Worm (Caenorhabditis elegans): Measurements from ENCODE around the gene cutc-1.

The cutc-1 gene

DNA sequence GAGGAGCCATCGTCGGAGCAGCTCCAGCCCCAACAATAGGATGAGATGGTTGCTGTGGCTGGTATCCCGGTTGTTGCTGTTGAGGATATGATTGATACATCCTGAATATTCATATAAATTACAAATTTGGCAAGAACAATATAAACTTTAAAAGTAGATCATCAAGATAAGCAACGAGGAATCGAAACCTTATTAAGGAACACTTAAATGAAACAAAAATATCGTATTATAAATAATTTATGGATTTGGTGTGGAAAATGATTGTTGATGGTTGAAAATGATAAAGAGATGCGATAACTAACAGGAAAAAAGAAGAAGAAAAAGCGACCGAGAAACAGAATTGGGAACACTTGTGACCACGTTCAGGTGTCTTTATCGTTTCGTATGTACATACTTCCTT lies 35.9 kb upstream of the cutc-1 start, which contains the start of gene pqn-96:
pqn-96 (minus strand) TSS at position 101 of the 400 bp plus-strand sequence.
- no peak for TF ChIP-seq tab-1 (GFP tag; IDR thresholded peaks at IDR 0.05)
- no peak for TF ChIP-seq klf-2 (GFP tag; conservative IDR thresholded peaks at IDR 0.05)
- TF ChIP-seq ztf-23 (GFP tag; IDR thresholded peaks at IDR 0.05): no peak
- TF ChIP-seq med-1 (GFP tag; optimal IDR thresholded peaks at IDR 0.05; ENCODE audit: insufficient read depth): no peak
- no peak for TF ChIP-seq flt-1 (GFP tag; IDR thresholded peaks at IDR 0.05)
- TF ChIP-seq ref-1 (GFP tag; conservative IDR thresholded peaks at IDR 0.05): no peak
- TF ChIP-seq cog-1 (tag; optimal IDR thresholded peaks at IDR 0.05): no peak
- no peak for TF ChIP-seq T22C8.4 (GFP tag; IDR thresholded peaks at IDR 0.05)
- no peak for TF ChIP-seq ztf-29 (GFP tag; IDR thresholded peaks at IDR 0.05)

DNA sequence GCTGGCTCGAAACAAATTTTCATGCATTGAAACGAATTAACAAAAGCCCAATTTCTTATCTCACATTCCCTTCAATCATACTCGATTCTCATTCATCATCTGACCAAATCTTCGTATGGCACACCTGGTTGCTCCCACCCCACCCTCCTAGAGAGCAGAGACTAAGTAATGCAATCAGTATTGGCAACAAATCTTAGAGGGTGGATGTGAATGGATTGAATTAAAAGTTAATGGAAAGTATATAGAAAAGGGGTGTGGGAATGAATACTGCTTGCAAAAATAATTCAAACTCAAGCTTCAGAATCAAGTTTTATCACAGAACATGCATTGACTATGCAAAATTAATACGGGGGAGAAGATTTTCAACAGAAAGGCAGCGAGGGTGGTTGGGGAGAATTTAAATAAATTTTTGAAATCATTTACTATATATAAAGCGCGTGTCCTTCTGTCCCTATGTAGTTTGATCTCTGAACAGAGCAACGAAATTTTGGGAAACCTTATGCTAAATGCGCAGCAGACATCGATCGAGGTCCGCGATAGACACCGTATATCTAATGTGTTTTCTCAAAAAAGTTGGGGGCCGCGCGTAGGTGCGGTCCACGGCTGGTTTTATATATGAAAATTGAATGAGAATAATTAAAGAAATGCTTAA lies 34.5 kb upstream of the cutc-1 start:
- TF ChIP-seq ref-1 (GFP tag; conservative IDR thresholded peaks at IDR 0.05) (no peak), ztf-23 (GFP tag; IDR thresholded peaks at IDR 0.05) (no peak), cog-1 (tag; optimal IDR thresholded peaks at IDR 0.05) (no peak), tab-1 (GFP tag; IDR thresholded peaks at IDR 0.05) (no peak), flt-1 (GFP tag; IDR thresholded peaks at IDR 0.05) (no peak), med-1 (GFP tag; optimal IDR thresholded peaks at IDR 0.05; ENCODE audit: insufficient read depth) (no peak), T22C8.4 (GFP tag; IDR thresholded peaks at IDR 0.05) (no peak), ztf-29 (GFP tag; IDR thresholded peaks at IDR 0.05) (no peak), klf-2 (GFP tag; conservative IDR thresholded peaks at IDR 0.05) (no peak)

DNA sequence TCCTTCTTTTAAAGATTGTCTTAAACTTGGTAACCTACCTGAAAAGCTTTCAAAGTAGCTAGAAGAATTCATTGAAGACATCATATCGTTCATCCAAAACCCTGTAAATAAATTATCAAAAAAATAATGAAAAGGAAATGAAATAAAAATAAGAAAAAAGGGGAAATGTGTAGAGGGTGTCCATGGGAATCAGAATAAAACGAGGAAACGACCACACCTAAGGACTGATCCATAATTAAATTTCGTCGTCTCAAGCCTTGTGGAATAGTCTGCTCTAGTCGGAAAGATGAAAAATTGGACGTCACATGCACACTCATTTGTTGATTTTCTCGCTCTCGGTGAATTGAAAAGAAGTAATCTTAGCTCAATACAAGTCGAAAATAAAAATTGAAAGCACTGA lies 31.7 kb upstream of the cutc-1 start, which contains the start of gene ZK1236.9:
ZK1236.9 (minus strand) TSS at position 101 of the 400 bp plus-strand sequence.
- TF ChIP-seq T22C8.4 (GFP tag; IDR thresholded peaks at IDR 0.05): no peak
- TF ChIP-seq ztf-29 (GFP tag; IDR thresholded peaks at IDR 0.05): no peak
- no peak for TF ChIP-seq med-1 (GFP tag; optimal IDR thresholded peaks at IDR 0.05; ENCODE audit: insufficient read depth)
- TF ChIP-seq tab-1 (GFP tag; IDR thresholded peaks at IDR 0.05): no peak
- no peak for TF ChIP-seq klf-2 (GFP tag; conservative IDR thresholded peaks at IDR 0.05)
- TF ChIP-seq flt-1 (GFP tag; IDR thresholded peaks at IDR 0.05): no peak
- TF ChIP-seq ref-1 (GFP tag; conservative IDR thresholded peaks at IDR 0.05): no peak
- no peak for TF ChIP-seq cog-1 (tag; optimal IDR thresholded peaks at IDR 0.05)
- TF ChIP-seq ztf-23 (GFP tag; IDR thresholded peaks at IDR 0.05): no peak

DNA sequence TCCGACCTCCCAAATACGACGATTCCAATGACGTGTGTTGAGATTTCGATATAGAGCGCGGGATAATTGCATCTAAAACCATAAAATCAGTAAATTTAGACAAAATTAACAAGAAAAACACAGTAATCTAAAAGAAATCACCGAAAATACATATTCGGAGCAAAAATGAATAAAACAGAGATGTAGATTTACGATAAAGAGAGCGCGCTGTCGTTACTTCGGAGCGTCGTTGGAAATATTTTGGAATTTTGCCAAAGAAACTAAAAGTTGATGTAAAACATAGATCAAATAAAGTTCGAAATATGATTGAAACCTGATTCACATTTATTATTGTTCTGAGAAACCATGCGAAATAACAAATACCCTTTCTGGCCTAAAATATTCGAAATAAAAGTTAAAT lies 28.7 kb upstream of the cutc-1 start, which contains the start of gene ZK1236.5:
ZK1236.5 (minus strand) TSS at position 72 of the 400 bp plus-strand sequence.
- TF ChIP-seq cog-1 (tag; optimal IDR thresholded peaks at IDR 0.05): no peak
- TF ChIP-seq tab-1 (GFP tag; IDR thresholded peaks at IDR 0.05): no peak
- no peak for TF ChIP-seq ref-1 (GFP tag; conservative IDR thresholded peaks at IDR 0.05)
- TF ChIP-seq ztf-29 (GFP tag; IDR thresholded peaks at IDR 0.05): no peak
- TF ChIP-seq ztf-23 (GFP tag; IDR thresholded peaks at IDR 0.05): no peak

DNA sequence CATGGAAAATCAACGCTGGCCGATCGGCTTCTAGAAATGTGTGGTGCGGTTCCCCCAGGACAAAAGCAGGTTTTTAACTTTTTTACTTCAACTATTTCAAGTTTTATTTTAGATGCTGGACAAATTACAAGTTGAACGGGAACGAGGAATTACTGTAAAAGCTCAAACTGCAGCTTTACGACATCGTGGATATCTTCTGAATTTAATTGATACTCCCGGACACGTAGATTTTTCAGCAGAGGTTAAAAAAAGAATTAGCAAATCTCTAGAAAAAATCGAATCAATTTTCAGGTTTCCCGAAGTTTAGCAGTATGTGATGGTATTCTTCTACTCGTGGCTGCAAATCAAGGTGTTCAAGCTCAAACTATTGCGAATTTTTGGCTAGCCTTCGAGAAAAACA lies 26.1 kb upstream of the cutc-1 start:
- no peak for TF ChIP-seq tab-1 (GFP tag; IDR thresholded peaks at IDR 0.05)
- TF ChIP-seq ztf-29 (GFP tag; IDR thresholded peaks at IDR 0.05): no peak
- TF ChIP-seq klf-2 (GFP tag; conservative IDR thresholded peaks at IDR 0.05): no peak
- no peak for TF ChIP-seq T22C8.4 (GFP tag; IDR thresholded peaks at IDR 0.05)
- no peak for TF ChIP-seq ref-1 (GFP tag; conservative IDR thresholded peaks at IDR 0.05)
- TF ChIP-seq med-1 (GFP tag; optimal IDR thresholded peaks at IDR 0.05; ENCODE audit: insufficient read depth): no peak
- no peak for TF ChIP-seq flt-1 (GFP tag; IDR thresholded peaks at IDR 0.05)
- TF ChIP-seq ztf-23 (GFP tag; IDR thresholded peaks at IDR 0.05): no peak
- TF ChIP-seq cog-1 (tag; optimal IDR thresholded peaks at IDR 0.05): no peak

DNA sequence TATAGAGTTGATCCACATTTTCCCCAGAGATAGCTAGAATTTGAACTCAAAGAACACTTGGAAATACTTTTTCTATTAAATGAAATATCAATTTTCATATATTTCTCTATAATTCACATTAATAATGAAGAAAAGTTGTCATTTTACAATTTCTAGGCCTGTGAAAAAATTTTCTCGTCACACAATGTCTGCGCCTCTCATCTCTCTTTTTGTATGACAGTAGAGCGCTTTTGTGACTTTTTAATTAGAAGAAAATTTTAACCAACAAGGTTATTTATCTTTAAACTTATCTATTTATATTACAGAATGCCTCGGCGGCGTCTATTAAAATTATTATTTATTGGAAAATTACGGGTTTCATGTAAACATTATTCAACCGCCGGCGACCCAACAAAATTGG lies 25.6 kb upstream of the cutc-1 start, which contains the start of gene ZK1236.1:
ZK1236.1 (plus strand) TSS at position 263 of the 400 bp plus-strand sequence.
- no peak for TF ChIP-seq med-1 (GFP tag; optimal IDR thresholded peaks at IDR 0.05; ENCODE audit: insufficient read depth)
- no peak for TF ChIP-seq ztf-23 (GFP tag; IDR thresholded peaks at IDR 0.05)
- TF ChIP-seq ref-1 (GFP tag; conservative IDR thresholded peaks at IDR 0.05): no peak
- TF ChIP-seq ztf-29 (GFP tag; IDR thresholded peaks at IDR 0.05): no peak
- no peak for TF ChIP-seq flt-1 (GFP tag; IDR thresholded peaks at IDR 0.05)
- TF ChIP-seq T22C8.4 (GFP tag; IDR thresholded peaks at IDR 0.05): no peak
- no peak for TF ChIP-seq tab-1 (GFP tag; IDR thresholded peaks at IDR 0.05)
- TF ChIP-seq cog-1 (tag; optimal IDR thresholded peaks at IDR 0.05): no peak

DNA sequence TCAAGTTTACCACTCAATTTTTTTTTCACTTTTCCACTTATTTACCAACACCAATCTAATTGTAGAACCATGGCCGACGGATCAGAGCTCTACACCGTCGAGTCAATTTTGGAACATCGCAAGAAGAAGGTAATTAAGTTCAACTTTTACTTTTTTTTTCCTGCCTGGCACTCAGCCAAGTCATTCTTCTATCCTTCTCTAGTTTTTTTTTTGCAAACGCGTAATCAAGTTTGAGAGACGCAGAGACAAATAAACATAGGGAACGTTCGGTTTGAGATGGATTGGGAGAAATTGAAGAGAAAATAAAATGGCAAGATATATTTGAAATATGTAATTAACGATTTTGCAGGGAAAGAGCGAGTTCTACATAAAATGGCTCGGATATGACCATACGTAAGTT lies 22.9 kb upstream of the cutc-1 start, which contains the start of gene cec-1:
cec-1 (plus strand) TSS at position 63 of the 400 bp plus-strand sequence.
- no peak for TF ChIP-seq ref-1 (GFP tag; conservative IDR thresholded peaks at IDR 0.05)
- no peak for TF ChIP-seq tab-1 (GFP tag; IDR thresholded peaks at IDR 0.05)
- no peak for TF ChIP-seq cog-1 (tag; optimal IDR thresholded peaks at IDR 0.05)
- TF ChIP-seq flt-1 (GFP tag; IDR thresholded peaks at IDR 0.05): no peak
- TF ChIP-seq med-1 (GFP tag; optimal IDR thresholded peaks at IDR 0.05; ENCODE audit: insufficient read depth): no peak
- no peak for TF ChIP-seq ztf-29 (GFP tag; IDR thresholded peaks at IDR 0.05)
- no peak for TF ChIP-seq T22C8.4 (GFP tag; IDR thresholded peaks at IDR 0.05)

DNA sequence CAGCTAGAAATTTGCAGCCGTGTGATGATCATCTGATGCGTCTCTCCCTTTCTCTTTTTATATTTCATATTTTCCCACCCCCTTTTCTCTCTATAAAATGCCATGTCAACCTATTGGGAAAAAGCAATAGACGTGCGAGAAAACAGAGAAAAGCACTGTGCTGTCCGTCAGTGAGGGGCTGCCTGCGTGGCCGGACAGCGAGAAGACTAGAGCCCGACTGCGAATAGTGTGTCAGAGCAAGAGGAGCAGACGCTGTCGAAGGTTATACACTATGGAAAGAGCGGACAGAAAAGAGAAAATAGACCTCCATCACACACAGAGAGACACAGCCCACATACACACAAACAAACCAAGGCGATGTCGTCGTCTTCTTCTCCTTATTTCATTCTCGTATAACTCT lies 21.7 kb upstream of the cutc-1 start:
- peak; percentile 62 for TF ChIP-seq cog-1 (tag; optimal IDR thresholded peaks at IDR 0.05)
- no peak for TF ChIP-seq med-1 (GFP tag; optimal IDR thresholded peaks at IDR 0.05; ENCODE audit: insufficient read depth)
- no peak for TF ChIP-seq ref-1 (GFP tag; conservative IDR thresholded peaks at IDR 0.05)
- TF ChIP-seq ztf-29 (GFP tag; IDR thresholded peaks at IDR 0.05): peak; percentile 59; the same call in 1 of the 2 replicates
- no peak for TF ChIP-seq tab-1 (GFP tag; IDR thresholded peaks at IDR 0.05)
- no peak for TF ChIP-seq klf-2 (GFP tag; conservative IDR thresholded peaks at IDR 0.05)
- TF ChIP-seq ztf-23 (GFP tag; IDR thresholded peaks at IDR 0.05): peak; percentile 40; the same call in 1 of the 2 replicates

DNA sequence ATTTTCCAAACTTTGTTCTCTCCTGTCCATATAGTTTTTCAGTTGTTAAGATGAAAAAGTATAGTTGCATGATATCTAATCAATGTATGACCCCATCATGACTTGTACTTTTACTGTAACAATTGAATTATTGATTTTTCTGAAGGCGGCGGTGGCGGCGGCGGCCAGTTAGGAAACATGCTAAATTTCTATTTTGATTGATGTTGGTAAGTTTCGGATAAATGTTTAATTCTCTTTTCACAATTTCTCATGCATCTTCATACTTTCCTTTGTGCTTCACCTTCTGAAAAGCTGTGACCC lies 14.5 kb upstream of the cutc-1 start, which contains the start of gene sor-1:
sor-1 (plus strand) TSS at position 201 of the 300 bp plus-strand sequence.
- TF ChIP-seq cog-1 (tag; optimal IDR thresholded peaks at IDR 0.05) (no peak), klf-2 (GFP tag; conservative IDR thresholded peaks at IDR 0.05) (no peak), T22C8.4 (GFP tag; IDR thresholded peaks at IDR 0.05) (peak; percentile 62; the same call in 1 of the 2 replicates), med-1 (GFP tag; optimal IDR thresholded peaks at IDR 0.05; ENCODE audit: insufficient read depth) (no peak)
